Fruit fly (Drosophila melanogaster): ENCODE results near the gene ND-13B.

Gene ND-13B

DNA sequence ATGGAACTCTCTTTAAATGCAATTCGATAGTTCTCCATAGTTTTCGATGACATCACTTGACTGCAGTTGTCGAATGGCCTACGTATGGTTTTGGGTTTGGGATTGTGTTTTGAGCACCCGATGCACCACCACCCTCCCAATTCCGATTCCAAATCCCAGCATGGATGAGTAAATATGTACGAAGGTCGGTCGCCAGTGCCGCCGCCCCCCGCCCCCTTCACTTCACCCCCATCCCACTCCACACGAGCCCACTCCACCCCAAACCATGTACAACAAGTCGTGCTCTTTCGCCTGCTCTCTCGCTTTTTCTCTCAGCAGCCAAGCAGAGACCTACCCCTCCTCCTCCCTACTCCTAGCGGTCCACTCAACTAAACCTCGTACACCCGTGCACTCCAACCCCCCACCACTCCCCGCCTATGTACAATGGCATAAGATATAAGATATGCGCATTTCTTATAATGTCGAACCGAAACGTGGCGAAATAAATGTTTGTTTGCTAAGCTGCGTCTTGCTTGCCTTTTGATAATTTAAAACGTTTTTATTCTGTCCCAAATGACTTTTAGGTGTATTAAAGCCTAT lies 13.1 kb downstream of the ND-13B start (continued):
- TF ChIP-seq HmgD (GFP tag; optimal IDR thresholded peaks at IDR 0.05) (no peak), kah (GFP tag; optimal IDR thresholded peaks at IDR 0.05) (no peak), CG4820 (GFP tag; optimal IDR thresholded peaks at IDR 0.05) (no peak), vfl (GFP tag; optimal IDR thresholded peaks at IDR 0.05) (no peak), pnt (GFP tag; optimal IDR thresholded peaks at IDR 0.05) (no peak), CG1602 (GFP tag; optimal IDR thresholded peaks at IDR 0.05) (no peak), kay (GFP tag; optimal IDR thresholded peaks at IDR 0.05) (no peak), ara (GFP tag; IDR thresholded peaks at IDR 0.05) (0 out of 2 replicates have a peak, but pooled peaks have one; percentile 32), insv (GFP tag; optimal IDR thresholded peaks at IDR 0.05) (no peak), Hr78 (GFP tag; optimal IDR thresholded peaks at IDR 0.05) (no peak), Fer3 (tag; optimal IDR thresholded peaks at IDR 0.05) (no peak), CG6765 (GFP tag; optimal IDR thresholded peaks at IDR 0.05) (no peak), CG1647 (GFP tag; optimal IDR thresholded peaks at IDR 0.05) (no peak), pum (GFP tag; optimal IDR thresholded peaks at IDR 0.05) (no peak), usp (GFP tag; optimal IDR thresholded peaks at IDR 0.05) (no peak), zen (tag; optimal IDR thresholded peaks at IDR 0.05) (no peak), sc (optimal IDR thresholded peaks at IDR 0.05) (no peak), sc (GFP tag; optimal IDR thresholded peaks at IDR 0.05) (no peak), D19B (GFP tag; optimal IDR thresholded peaks at IDR 0.05) (no peak), MESR4 (GFP tag; optimal IDR thresholded peaks at IDR 0.05) (no peak), ap (GFP tag; IDR thresholded peaks at IDR 0.05) (no peak), Med (GFP tag) (peak; percentile 71), ab (GFP tag; optimal IDR thresholded peaks at IDR 0.05) (no peak), CG6689 (GFP tag; IDR thresholded peaks at IDR 0.05) (peak; percentile 44; the same call in 1 of the 2 replicates), CG15073 (GFP tag; optimal IDR thresholded peaks at IDR 0.05) (no peak), bsh (GFP tag; optimal IDR thresholded peaks at IDR 0.05) (no peak), CG17328 (GFP tag; IDR thresholded peaks at IDR 0.05) (no peak), CG12942 (GFP tag; optimal IDR thresholded peaks at IDR 0.05) (no peak), Ets65A (GFP tag) (no peak), Hmx (GFP tag; optimal IDR thresholded peaks at IDR 0.05) (no peak), Eip74EF (GFP tag; optimal IDR thresholded peaks at IDR 0.05) (no peak), CG4854 (GFP tag; optimal IDR thresholded peaks at IDR 0.05) (no peak), lilli (GFP tag; optimal IDR thresholded peaks at IDR 0.05) (no peak), CG34422 (GFP tag; IDR thresholded peaks at IDR 0.05) (no peak), CG14441 (GFP tag; IDR thresholded peaks at IDR 0.05) (no peak), CG16863 (GFP tag; optimal IDR thresholded peaks at IDR 0.05) (no peak), D (optimal IDR thresholded peaks at IDR 0.05) (no peak), D (GFP tag; optimal IDR thresholded peaks at IDR 0.05) (no peak), fu2 (GFP tag; optimal IDR thresholded peaks at IDR 0.05) (no peak), Dek (tag; optimal IDR thresholded peaks at IDR 0.05) (no peak), Mes4 (GFP tag; optimal IDR thresholded peaks at IDR 0.05) (no peak), Sox102F (GFP tag; optimal IDR thresholded peaks at IDR 0.05) (no peak), bowl (GFP tag; IDR thresholded peaks at IDR 0.05) (no peak), bbx (GFP tag; IDR thresholded peaks at IDR 0.05; ENCODE audit: partially characterized antibody) (no peak), B-H1 (GFP tag; IDR thresholded peaks at IDR 0.05) (no peak), CG2678 (tag; optimal IDR thresholded peaks at IDR 0.05) (no peak), lab (GFP tag; optimal IDR thresholded peaks at IDR 0.05) (peak; percentile 20), disco-r (GFP tag; optimal IDR thresholded peaks at IDR 0.05) (no peak), Rfx (GFP tag; IDR thresholded peaks at IDR 0.05) (peak; percentile 31; the same call in 1 of the 2 replicates), zfh1 (GFP tag; IDR thresholded peaks at IDR 0.05) (0 out of 3 replicates have a peak, but pooled peaks have one; percentile 9), Dad (GFP tag; optimal IDR thresholded peaks at IDR 0.05) (no peak), CG7786 (GFP tag; optimal IDR thresholded peaks at IDR 0.05) (no peak)
